Worm (Caenorhabditis elegans) whole organism, L3 larva: ENCODE data around the gene ndab-1.

Experiments
- R02D3.7 ChIP-seq: fragments of 150-350 bp; optimal IDR thresholded peaks from 2 replicates; lab custom pipeline; 2014; ENCODE audit warnings: missing biosample characterization, missing genetic modification characterization
- ZK546.5 ChIP-seq: sonication (generic microtip); optimal IDR thresholded peaks from 2 replicates; lab custom pipeline; 2017; ENCODE audit warnings: missing biosample characterization, missing genetic modification characterization
- aly-2 ChIP-seq: fragments of 150-350 bp; optimal IDR thresholded peaks from 2 replicates; lab custom pipeline; 2014; ENCODE audit warnings: missing biosample characterization, missing genetic modification characterization
- ceh-82 ChIP-seq: fragments of 150-350 bp; optimal IDR thresholded peaks from 2 replicates; lab custom pipeline; 2014; ENCODE audit warnings: missing biosample characterization, missing genetic modification characterization
- egl-27 ChIP-seq: sonication (generic microtip); optimal IDR thresholded peaks from 4 replicates; lab custom pipeline; 2017; ENCODE audit warnings: missing biosample characterization, missing genetic modification reagents, missing genetic modification characterization
- elt-1 ChIP-seq: fragments of 150-350 bp; optimal IDR thresholded peaks from 2 replicates; lab custom pipeline; 2014; ENCODE audit warnings: missing biosample characterization, missing genetic modification characterization
- elt-3 ChIP-seq, 3 experiments: fragments of 150-350 bp in 1 of 3; sonication (generic microtip) in 2 of 3; optimal IDR thresholded peaks; 2 replicates in 2 of 3; 4 replicates in 1 of 3; lab custom pipeline; 2014 to 2017; ENCODE audit warnings: missing biosample characterization in 3 of 3, missing genetic modification characterization in 3 of 3
- fkh-2 ChIP-seq: fragments of 150-350 bp; optimal IDR thresholded peaks from 2 replicates; lab custom pipeline; 2014; ENCODE audit warnings: missing biosample characterization, missing genetic modification reagents, missing genetic modification characterization
- fos-1 ChIP-seq: fragments of 150-350 bp; optimal IDR thresholded peaks from 2 replicates; lab custom pipeline; 2014; ENCODE audit warnings: missing biosample characterization, missing genetic modification characterization
- lin-15B ChIP-seq: fragments of 150-350 bp; optimal IDR thresholded peaks from 2 replicates; lab custom pipeline; 2014; ENCODE audit warnings: missing biosample characterization, missing genetic modification characterization
- lin-39 ChIP-seq: fragments of 150-350 bp; optimal IDR thresholded peaks from 2 replicates; lab custom pipeline; 2018; ENCODE audit warnings: missing biosample characterization, missing genetic modification reagents, missing genetic modification characterization
- mdl-1 ChIP-seq: fragments of 150-350 bp; optimal IDR thresholded peaks from 2 replicates; lab custom pipeline; 2014; ENCODE audit warnings: missing biosample characterization, missing genetic modification characterization
- mml-1 ChIP-seq: fragments of 150-350 bp; sonication (generic microtip); optimal IDR thresholded peaks from 3 replicates; lab custom pipeline; 2014; ENCODE audit warnings: missing biosample characterization, missing genetic modification characterization
- nfya-1 ChIP-seq: sonication (generic microtip); optimal IDR thresholded peaks from 2 replicates; lab custom pipeline; 2017; ENCODE audit warnings: missing genetic modification characterization, mild to moderate bottlenecking, missing compliant biosample characterization, antibody characterized with exemption, moderate library complexity; ENCODE audit not compliant: insufficient read depth
- nhr-11 ChIP-seq: fragments of 150-350 bp; optimal IDR thresholded peaks from 2 replicates; lab custom pipeline; 2014; ENCODE audit warnings: missing biosample characterization, missing genetic modification characterization
- nhr-12 ChIP-seq: fragments of 150-350 bp; optimal IDR thresholded peaks from 2 replicates; lab custom pipeline; 2014; ENCODE audit warnings: missing biosample characterization, missing genetic modification characterization
- nhr-23 ChIP-seq: fragments of 150-350 bp; optimal IDR thresholded peaks from 2 replicates; lab custom pipeline; 2014; ENCODE audit warnings: missing biosample characterization, missing genetic modification reagents, missing genetic modification characterization
- nhr-25 ChIP-seq: sonication (generic microtip); optimal IDR thresholded peaks from 2 replicates; lab custom pipeline; 2017; ENCODE audit warnings: missing biosample characterization, missing genetic modification characterization
- nhr-28 ChIP-seq: fragments of 150-350 bp; optimal IDR thresholded peaks from 2 replicates; lab custom pipeline; 2014; ENCODE audit warnings: missing biosample characterization, missing genetic modification characterization
- nhr-43 ChIP-seq: sonication (generic microtip); optimal IDR thresholded peaks from 2 replicates; lab custom pipeline; 2016; ENCODE audit warnings: mild to moderate bottlenecking, missing genetic modification characterization, missing compliant biosample characterization; ENCODE audit not compliant: poor library complexity, severe bottlenecking
- nhr-67 ChIP-seq: fragments of 150-350 bp; optimal IDR thresholded peaks from 2 replicates; lab custom pipeline; 2014; ENCODE audit warnings: missing biosample characterization, missing genetic modification characterization
- nhr-76 ChIP-seq: fragments of 150-350 bp; sonication (generic microtip); optimal IDR thresholded peaks from 5 replicates; lab custom pipeline; 2014; ENCODE audit warnings: missing biosample characterization, missing genetic modification characterization
- nhr-77 ChIP-seq: fragments of 150-350 bp; optimal IDR thresholded peaks from 2 replicates; lab custom pipeline; 2014; ENCODE audit warnings: missing biosample characterization, missing genetic modification characterization
- pha-4 ChIP-seq: fragments of 150-350 bp; optimal IDR thresholded peaks from 2 replicates; lab custom pipeline; 2014; ENCODE audit warnings: missing biosample characterization, missing genetic modification reagents, missing genetic modification characterization
- pqm-1 ChIP-seq: fragments of 150-350 bp; optimal IDR thresholded peaks from 2 replicates; lab custom pipeline; 2017; ENCODE audit warnings: missing biosample characterization, missing genetic modification characterization, inconsistent platforms
- snpc-4 ChIP-seq: fragments of 150-350 bp; optimal IDR thresholded peaks from 2 replicates; lab custom pipeline; 2014; ENCODE audit warnings: missing biosample characterization, missing genetic modification characterization
- tbx-2 ChIP-seq: sonication (generic microtip); optimal IDR thresholded peaks from 2 replicates; lab custom pipeline; 2016; ENCODE audit warnings: mild to moderate bottlenecking, missing genetic modification characterization, missing compliant biosample characterization
- unc-39 ChIP-seq: sonication (generic microtip); optimal IDR thresholded peaks from 4 replicates; lab custom pipeline; 2017; ENCODE audit warnings: missing biosample characterization, missing genetic modification characterization
- unc-62 ChIP-seq: fragments of 150-350 bp; sonication (generic microtip); optimal IDR thresholded peaks from 4 replicates; lab custom pipeline; 2014; ENCODE audit warnings: missing biosample characterization, missing genetic modification reagents, missing genetic modification characterization
- zag-1 ChIP-seq: fragments of 150-350 bp; optimal IDR thresholded peaks from 2 replicates; lab custom pipeline; 2014; ENCODE audit warnings: missing biosample characterization, missing genetic modification characterization

Gene ndab-1

DNA sequence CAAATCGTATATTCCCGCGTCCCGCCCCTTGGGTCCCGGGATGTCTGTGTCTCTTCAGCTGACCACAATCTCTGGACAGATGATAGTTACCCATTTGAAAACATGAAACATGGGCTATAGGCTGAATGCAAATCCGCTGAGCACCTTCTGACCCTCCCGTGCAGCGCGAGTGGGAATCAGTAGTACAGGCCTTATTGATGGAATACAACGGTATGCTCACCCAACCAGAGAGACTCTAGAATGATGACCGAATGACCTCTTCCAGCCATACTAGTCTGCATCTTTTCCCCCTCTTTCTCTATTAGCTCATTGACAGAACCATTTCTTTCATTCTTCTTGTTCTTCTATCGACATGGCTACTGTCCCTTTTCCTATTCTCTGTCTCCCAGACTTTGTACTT lies 8.3 kb downstream of the ndab-1 start, which contains the start of gene sdz-33:
TSS of gene sdz-33 (plus strand) at position 301 of the 400 bp plus-strand sequence.
- TF ChIP-seq mdl-1 (tag; lab: Kevin White, UChicago) (no peak), nfya-1 (tag; lab: Kevin White, UChicago) (no peak), pqm-1 (no peak), nhr-12 (tag; lab: Kevin White, UChicago) (no peak), nhr-43 (tag; lab: Kevin White, UChicago) (no peak), pha-4 (tag; lab: Kevin White, UChicago) (no peak), R02D3.7 (tag; lab: Kevin White, UChicago) (no peak), nhr-11 (tag; lab: Kevin White, UChicago) (no peak), nhr-67 (tag; lab: Kevin White, UChicago) (no peak), egl-27 (no peak), lin-15B (tag; lab: Kevin White, UChicago) (no peak)

DNA sequence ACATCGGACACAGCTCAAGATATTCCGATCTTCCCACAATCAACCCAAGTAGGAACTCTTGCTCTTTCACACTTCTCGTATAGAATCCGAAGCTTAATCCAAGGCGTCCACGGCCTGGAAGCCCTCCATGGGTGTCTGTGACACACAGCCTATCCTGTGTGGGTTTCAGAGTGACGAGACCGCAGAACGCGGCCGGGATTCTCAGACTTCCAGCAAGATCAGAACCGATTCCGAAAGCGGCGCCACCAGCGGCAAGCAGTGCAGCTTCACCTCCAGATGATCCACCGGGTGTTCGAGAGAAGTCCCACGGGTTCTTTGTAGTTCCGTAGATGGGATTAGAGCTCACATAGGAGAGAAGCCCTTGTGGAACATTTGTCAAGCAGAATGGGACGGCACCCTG lies 12.7 kb downstream of the ndab-1 start:
- TF ChIP-seq ZK546.5 (tag; lab: Kevin White, UChicago) (no peak), pha-4 (tag; lab: Kevin White, UChicago) (no peak), aly-2 (tag; lab: Kevin White, UChicago) (no peak), nhr-43 (tag; lab: Kevin White, UChicago) (no peak), fos-1 (tag; lab: Kevin White, UChicago) (no peak), elt-3 (tag; optimal IDR thresholded peaks at IDR 0.05; lab: Kevin White, UChicago) (no peak), lin-39 (tag; lab: Kevin White, UChicago) (no peak), nhr-23 (tag; lab: Kevin White, UChicago) (no peak)

DNA sequence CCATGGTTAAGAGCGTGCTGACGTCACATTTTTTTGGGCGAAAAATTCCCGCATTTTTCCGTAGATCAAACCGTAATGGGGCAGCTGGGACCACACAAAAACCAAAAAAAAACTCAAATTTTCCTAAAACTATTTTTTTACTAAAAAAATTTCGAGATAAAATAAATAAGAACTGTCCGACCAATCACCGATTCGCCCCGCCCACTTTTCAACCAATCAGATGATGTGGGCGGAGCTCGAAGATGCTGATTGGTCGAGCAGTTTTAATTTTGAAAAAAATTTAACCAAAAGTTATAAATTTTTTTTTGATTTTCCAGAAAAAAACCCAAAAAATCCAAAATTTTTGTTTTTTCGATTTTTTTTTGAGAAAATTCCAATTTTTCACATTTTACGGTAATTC lies 15.5 kb downstream of the ndab-1 start:
- TF ChIP-seq elt-3 (tag; optimal IDR thresholded peaks at IDR 0.05; lab: Kevin White, UChicago) (no peak), nfya-1 (tag; lab: Kevin White, UChicago) (peak; percentile 83)

DNA sequence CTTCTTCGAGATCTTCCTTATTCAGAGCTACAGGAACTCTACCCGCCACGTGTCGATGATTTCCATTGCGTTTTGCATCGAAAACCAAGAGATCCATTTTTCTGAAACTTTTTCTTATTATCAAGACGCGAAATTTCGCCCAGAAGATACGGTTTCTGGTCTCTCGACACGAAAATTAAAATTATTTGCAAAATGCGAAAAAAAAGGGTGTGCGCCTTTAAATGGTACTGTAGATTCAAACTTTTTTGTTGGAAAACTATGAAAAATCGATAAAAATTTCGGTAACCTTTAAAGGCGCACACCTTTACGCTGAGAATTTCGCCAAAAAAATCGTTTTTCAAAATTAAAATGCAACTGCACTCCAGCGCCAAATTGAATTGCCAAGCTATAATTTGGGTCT lies 17.3 kb downstream of the ndab-1 start, which contains the start of gene tsen-2:
TSS of gene tsen-2 (minus strand) at position 101 of the 400 bp plus-strand sequence.
- no peak for TF ChIP-seq tbx-2
- no peak for TF ChIP-seq pha-4 (tag; lab: Kevin White, UChicago)
- no peak for TF ChIP-seq nhr-28 (tag; lab: Kevin White, UChicago)
- TF ChIP-seq snpc-4 (tag; lab: Kevin White, UChicago), result no peak
- no peak for TF ChIP-seq ceh-82
- TF ChIP-seq elt-1 (tag; lab: Kevin White, UChicago), result no peak
- no peak for TF ChIP-seq nhr-76 (tag; lab: Kevin White, UChicago)
- no peak for TF ChIP-seq nhr-11 (tag; lab: Kevin White, UChicago)
- TF ChIP-seq pqm-1, result no peak
- TF ChIP-seq fkh-2 (tag; lab: Kevin White, UChicago), result no peak
- no peak for TF ChIP-seq nhr-25
- TF ChIP-seq nhr-12 (tag; lab: Kevin White, UChicago), result no peak
- TF ChIP-seq lin-39 (tag; lab: Kevin White, UChicago), result no peak
- no peak for TF ChIP-seq nhr-23 (tag; lab: Kevin White, UChicago)
- TF ChIP-seq mml-1 (tag; lab: Kevin White, UChicago), result no peak
- no peak for TF ChIP-seq unc-62
- no peak for TF ChIP-seq unc-39 (tag; lab: Kevin White, UChicago)

DNA sequence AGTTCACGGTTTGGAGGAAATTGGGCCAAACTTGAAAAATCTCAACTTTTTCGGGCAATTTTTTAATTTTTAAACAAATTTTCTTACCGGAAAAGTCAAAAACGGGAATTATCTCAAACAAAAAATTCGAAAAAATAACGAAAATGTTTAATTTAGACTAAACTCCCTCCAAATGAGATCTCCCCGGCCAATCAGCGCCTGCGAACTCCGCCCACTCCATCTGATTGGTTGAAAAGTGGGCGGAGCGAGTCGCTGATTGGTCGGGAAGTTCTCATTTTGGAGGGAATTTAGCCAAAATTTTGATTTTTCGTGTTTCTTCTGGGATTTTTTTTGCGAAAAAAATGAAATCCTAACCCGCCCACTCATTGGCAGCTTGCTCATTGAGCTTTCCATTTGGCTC lies 18.9 kb downstream of the ndab-1 start:
- TF ChIP-seq nfya-1 (tag; lab: Kevin White, UChicago) (peak; percentile 57), ZK546.5 (tag; lab: Kevin White, UChicago) (no peak)
- TF ChIP-seq, all 47 proteins: peak for 1

DNA sequence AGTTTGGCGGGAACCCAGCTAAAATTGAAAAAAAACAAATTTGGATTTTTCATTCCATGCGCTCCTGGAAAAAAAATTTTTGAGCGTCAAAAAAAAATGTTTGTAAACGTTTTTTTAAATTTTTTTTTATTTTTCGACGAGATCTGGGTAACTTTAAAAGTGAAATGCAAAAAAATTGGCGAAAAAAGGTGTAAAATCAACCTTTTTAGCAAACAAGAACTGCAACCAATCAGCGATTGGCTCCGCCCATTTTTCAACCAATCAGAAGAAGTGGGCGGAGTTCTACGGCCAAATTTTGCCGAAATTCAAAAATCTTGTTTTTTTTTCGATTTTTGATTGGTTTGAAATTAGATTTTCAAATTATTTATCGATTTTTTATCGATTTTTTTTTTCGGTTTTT lies 20.0 kb downstream of the ndab-1 start:
- TF ChIP-seq nfya-1 (tag; lab: Kevin White, UChicago) (peak; percentile 70), zag-1 (no peak)

DNA sequence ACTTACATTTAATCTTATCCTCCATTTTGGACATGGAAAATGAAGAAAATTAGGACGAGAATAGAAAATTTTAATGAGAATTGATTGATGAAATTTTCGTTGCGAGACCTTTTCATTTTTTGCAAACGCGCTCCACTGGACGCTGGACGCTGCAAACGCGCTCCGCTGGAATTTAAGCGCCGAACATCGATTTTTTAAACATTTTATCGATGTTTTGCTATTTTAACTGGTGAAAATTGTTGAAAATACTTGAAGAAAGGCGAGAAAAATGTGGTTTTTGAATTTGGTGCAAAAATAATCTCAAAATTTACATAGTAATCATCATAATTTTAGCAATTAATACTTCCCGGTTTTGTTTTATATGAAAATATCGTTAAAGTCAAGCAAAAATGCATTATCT lies 22.6 kb downstream of the ndab-1 start, which contains the start of gene Y56A3A.41:
TSS of gene Y56A3A.41 (minus strand) at position 101 of the 400 bp plus-strand sequence.
- TF ChIP-seq nhr-77 (tag; lab: Kevin White, UChicago), result no peak
- TF ChIP-seq, all 47 proteins: peak for 0
